Fruit fly (Drosophila melanogaster) whole organism, adult: ENCODE measurements around the gene pad.

ENCODE experiments used
- CG11617 ChIP-seq: fragments of 200-800 bp; sonication (Bioruptor generic); optimal IDR thresholded peaks from 2 replicates; lab custom pipeline; 2017; ENCODE audit warnings: mild to moderate bottlenecking, missing biosample characterization, missing genetic modification reagents, missing genetic modification characterization
- CG12768 ChIP-seq: fragments of 200-800 bp; sonication (Bioruptor generic); optimal IDR thresholded peaks from 2 replicates; lab custom pipeline; 2017; ENCODE audit warnings: missing biosample characterization, missing genetic modification characterization, mild to moderate bottlenecking, moderate library complexity, missing genetic modification reagents
- CG1620 ChIP-seq: fragments of 200-800 bp; sonication (Bioruptor generic); optimal IDR thresholded peaks from 2 replicates; lab custom pipeline; 2016; ENCODE audit warnings: missing biosample characterization, missing genetic modification characterization
- Hr96 ChIP-seq: fragments of 200-800 bp; sonication (Bioruptor generic); optimal IDR thresholded peaks from 2 replicates; lab custom pipeline; 2016; ENCODE audit warnings: missing biosample characterization, missing genetic modification characterization
- Mnt ChIP-seq: fragments of 200-800 bp; sonication (Bioruptor generic); optimal IDR thresholded peaks from 2 replicates; lab custom pipeline; 2016; ENCODE audit warnings: missing biosample characterization, mild to moderate bottlenecking, missing genetic modification characterization
- bab1 ChIP-seq: fragments of 200-800 bp; sonication (Bioruptor generic); optimal IDR thresholded peaks from 3 replicates; lab custom pipeline; 2019; ENCODE audit warnings: missing biosample characterization, mild to moderate bottlenecking, missing genetic modification characterization, moderate library complexity
- cic ChIP-seq: fragments of 200-800 bp; sonication (Bioruptor generic); optimal IDR thresholded peaks from 2 replicates; lab custom pipeline; 2017; ENCODE audit warnings: missing biosample characterization, mild to moderate bottlenecking, missing genetic modification characterization, moderate library complexity
- cnc ChIP-seq, 2 experiments: fragments of >200 bp; optimal IDR thresholded peaks; 2 replicates each; lab custom pipeline; 2017
- kay ChIP-seq: fragments of 200-800 bp; sonication (Bioruptor generic); peaks from one replicate; lab custom pipeline; 2016; ENCODE audit warnings: missing biosample characterization, missing genetic modification characterization, borderline replicate concordance
- ovo ChIP-seq: fragments of 200-800 bp; sonication (Bioruptor generic); optimal IDR thresholded peaks from 2 replicates; lab custom pipeline; 2016; ENCODE audit warnings: missing biosample characterization, missing genetic modification characterization
- pad ChIP-seq: fragments of 200-800 bp; sonication (Bioruptor generic); optimal IDR thresholded peaks from 3 replicates; lab custom pipeline; 2017; ENCODE audit warnings: missing biosample characterization, missing genetic modification characterization, mild to moderate bottlenecking, moderate library complexity, missing genetic modification reagents
- tj ChIP-seq: fragments of 200-800 bp; sonication (Bioruptor generic); optimal IDR thresholded peaks from 3 replicates; lab custom pipeline; 2017; ENCODE audit warnings: missing biosample characterization, mild to moderate bottlenecking, missing genetic modification characterization, moderate library complexity

DNA sequence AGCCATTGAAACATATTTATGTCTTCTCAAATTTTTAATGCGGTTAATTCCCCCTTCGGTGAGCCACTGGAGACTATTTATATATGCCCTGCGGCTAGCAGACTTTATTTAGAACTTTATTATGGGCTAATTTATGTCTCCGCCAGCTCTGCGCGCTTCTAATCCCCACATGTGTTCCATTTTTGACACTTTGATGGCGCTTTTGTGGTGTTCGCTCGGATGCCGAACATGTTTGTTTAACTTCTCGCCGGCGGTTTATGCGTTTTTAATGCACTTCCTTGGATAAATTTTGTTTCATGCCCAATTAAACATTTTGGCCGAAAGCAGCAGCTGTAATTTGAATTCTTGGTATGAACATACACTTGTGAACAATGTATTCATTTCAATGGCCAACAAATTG lies 12.3 kb upstream of the pad start:
- TF ChIP-seq tj (GFP tag; lab: Kevin White, UChicago) (no peak), CG1620 (no peak), pad (GFP tag; lab: Kevin White, UChicago) (no peak), kay (GFP tag; lab: Kevin White, UChicago) (no peak), cic (GFP tag; lab: Kevin White, UChicago) (no peak), cnc (optimal IDR thresholded peaks at IDR 0.05; lab: Kevin White, UChicago) (no peak), CG12768 (no peak), Hr96 (GFP tag; lab: Kevin White, UChicago) (no peak), ovo (GFP tag; lab: Kevin White, UChicago) (no peak), CG11617 (GFP tag; lab: Kevin White, UChicago) (no peak), bab1 (GFP tag; lab: Kevin White, UChicago) (no peak), Mnt (GFP tag; lab: Kevin White, UChicago) (no peak)
